Fruit fly (Drosophila melanogaster) whole organism, embryonic: ENCODE data around the gene stck.

Source experiments
- B-H1 ChIP-seq: fragments of 200-800 bp; sonication (Bioruptor generic); IDR thresholded peaks from 3 replicates; pipeline ENCODE4 v1.3.6; 2022; ENCODE audit warnings: missing biosample characterization, missing genetic modification characterization
- CG10431 ChIP-seq: fragments of 200-800 bp; sonication (Bioruptor generic); optimal IDR thresholded peaks from 3 replicates; lab custom pipeline; 2018; ENCODE audit warnings: missing biosample characterization, mild to moderate bottlenecking, missing genetic modification characterization
- CG10543 ChIP-seq: fragments of 200-800 bp; sonication (Bioruptor generic); optimal IDR thresholded peaks from 3 replicates; lab custom pipeline; 2017; ENCODE audit warnings: missing biosample characterization, mild to moderate bottlenecking, missing genetic modification characterization, moderate library complexity
- CG10565 ChIP-seq: fragments of 200-800 bp; sonication (Bioruptor generic); optimal IDR thresholded peaks from 3 replicates; lab custom pipeline; 2016; ENCODE audit warnings: missing biosample characterization, mild to moderate bottlenecking, missing genetic modification characterization
- CG11247 ChIP-seq: fragments of 200-800 bp; sonication (Bioruptor generic); IDR thresholded peaks from 2 replicates; pipeline ENCODE4 v1.3.6; 2022; ENCODE audit warnings: missing biosample characterization, missing genetic modification characterization
- CG12155 ChIP-seq: fragments of 200-800 bp; sonication (Bioruptor generic); optimal IDR thresholded peaks from 3 replicates; lab custom pipeline; 2016; ENCODE audit warnings: missing biosample characterization, missing genetic modification characterization
- CG12942 ChIP-seq: fragments of 200-800 bp; sonication (Bioruptor generic); optimal IDR thresholded peaks from 3 replicates; lab custom pipeline; 2016; ENCODE audit warnings: missing biosample characterization, missing genetic modification characterization
- CG14441 ChIP-seq: fragments of 200-800 bp; sonication (Bioruptor generic); IDR thresholded peaks from 2 replicates; pipeline ENCODE4 v1.3.6; 2022; ENCODE audit warnings: missing biosample characterization, missing genetic modification characterization
- CG2116 ChIP-seq: fragments of 200-800 bp; sonication (Bioruptor generic); optimal IDR thresholded peaks from 3 replicates; lab custom pipeline; 2018; ENCODE audit warnings: missing biosample characterization, mild to moderate bottlenecking, missing genetic modification characterization
- CG2889 ChIP-seq: fragments of 200-800 bp; sonication (Bioruptor generic); IDR thresholded peaks from 3 replicates; pipeline ENCODE4 v1.3.6; 2022; ENCODE audit warnings: missing biosample characterization, missing genetic modification characterization
- CG3163 ChIP-seq: fragments of 200-800 bp; sonication (Bioruptor generic); optimal IDR thresholded peaks from 3 replicates; lab custom pipeline; 2016; ENCODE audit warnings: missing biosample characterization, missing genetic modification characterization
- CG34224 ChIP-seq: fragments of 200-800 bp; sonication (Bioruptor generic); IDR thresholded peaks from 3 replicates; pipeline ENCODE4 v1.3.6; 2022; ENCODE audit warnings: missing biosample characterization, missing genetic modification characterization; ENCODE audit not compliant: partially characterized antibody
- CG3995 ChIP-seq: fragments of 200-800 bp; sonication (Bioruptor generic); optimal IDR thresholded peaks from 3 replicates; lab custom pipeline; 2016; ENCODE audit warnings: missing biosample characterization, missing genetic modification characterization
- CG4820 ChIP-seq: fragments of 200-800 bp; sonication (Bioruptor generic); optimal IDR thresholded peaks from 3 replicates; lab custom pipeline; 2016; ENCODE audit warnings: missing biosample characterization, missing genetic modification characterization
- CG5953 ChIP-seq: fragments of 200-800 bp; sonication (Bioruptor generic); IDR thresholded peaks from 2 replicates; pipeline ENCODE4 v1.3.6; 2022; ENCODE audit warnings: missing biosample characterization, missing genetic modification characterization
- CG6254 ChIP-seq: fragments of 200-800 bp; sonication (Bioruptor generic); optimal IDR thresholded peaks from 3 replicates; lab custom pipeline; 2017; ENCODE audit warnings: mild to moderate bottlenecking, missing biosample characterization, missing genetic modification reagents, missing genetic modification characterization
- CG6791 ChIP-seq: fragments of 200-800 bp; sonication (Bioruptor generic); IDR thresholded peaks from 3 replicates; pipeline ENCODE4 v1.3.6; 2022; ENCODE audit warnings: missing biosample characterization, missing genetic modification characterization; ENCODE audit not compliant: partially characterized antibody
- CG6854 ChIP-seq: fragments of 200-800 bp; sonication (Bioruptor generic); optimal IDR thresholded peaks from 3 replicates; lab custom pipeline; 2017; ENCODE audit warnings: missing biosample characterization, mild to moderate bottlenecking, missing genetic modification characterization
- CG7928 ChIP-seq: fragments of 200-800 bp; sonication (Bioruptor generic); optimal IDR thresholded peaks from 2 replicates; lab custom pipeline; 2017; ENCODE audit warnings: missing biosample characterization, mild to moderate bottlenecking, missing genetic modification characterization
- CG8924 ChIP-seq: fragments of 200-800 bp; optimal IDR thresholded peaks from 3 replicates; lab custom pipeline; 2019; ENCODE audit warnings: missing biosample characterization, mild to moderate bottlenecking, missing genetic modification characterization, moderate library complexity
- CG9215 ChIP-seq: fragments of 200-800 bp; sonication (Bioruptor generic); IDR thresholded peaks from 2 replicates; pipeline ENCODE4 v1.3.6; 2022; ENCODE audit warnings: missing biosample characterization, missing genetic modification characterization
- CG9609 ChIP-seq: fragments of 200-800 bp; sonication (Bioruptor generic); optimal IDR thresholded peaks from 3 replicates; lab custom pipeline; 2016; ENCODE audit warnings: missing biosample characterization, missing genetic modification characterization
- CoRest ChIP-seq: fragments of 200-800 bp; sonication (Bioruptor generic); optimal IDR thresholded peaks from 3 replicates; lab custom pipeline; 2018; ENCODE audit warnings: missing biosample characterization, mild to moderate bottlenecking, missing genetic modification characterization, moderate library complexity
- Dref ChIP-seq: fragments of 200-800 bp; sonication (Bioruptor generic); IDR thresholded peaks from 2 replicates; pipeline ENCODE4 v1.3.6; 2022; ENCODE audit warnings: missing biosample characterization, missing genetic modification characterization
- Hey ChIP-seq: fragments of 200-800 bp; sonication (Bioruptor generic); optimal IDR thresholded peaks from 3 replicates; lab custom pipeline; 2018; ENCODE audit warnings: missing biosample characterization, mild to moderate bottlenecking, missing genetic modification characterization
- Hr51 ChIP-seq, 2 experiments: fragments of 200-800 bp; sonication (Bioruptor generic); optimal IDR thresholded peaks; 2 replicates in 1 of 2; 3 replicates in 1 of 2; lab custom pipeline; 2016 to 2018; ENCODE audit warnings: missing biosample characterization in 2 of 2, missing genetic modification characterization in 2 of 2, mild to moderate bottlenecking in 1 of 2, moderate library complexity in 1 of 2
- Hsf ChIP-seq: fragments of 200-800 bp; sonication (Bioruptor generic); optimal IDR thresholded peaks from 3 replicates; lab custom pipeline; 2016; ENCODE audit warnings: missing biosample characterization, missing genetic modification characterization
- Nf-YB ChIP-seq: fragments of 200-800 bp; sonication (Bioruptor generic); optimal IDR thresholded peaks from 3 replicates; lab custom pipeline; 2019; ENCODE audit warnings: missing biosample characterization, mild to moderate bottlenecking, missing genetic modification characterization, moderate library complexity
- Oli ChIP-seq: fragments of 200-800 bp; sonication (Bioruptor generic); optimal IDR thresholded peaks from 2 replicates; lab custom pipeline; 2018; ENCODE audit warnings: missing biosample characterization, mild to moderate bottlenecking, missing genetic modification characterization, moderate library complexity
- Ptx1 ChIP-seq: fragments of 200-800 bp; sonication (Bioruptor generic); IDR thresholded peaks from 2 replicates; pipeline ENCODE4 v1.3.6; 2022; ENCODE audit warnings: missing biosample characterization, missing genetic modification characterization
- Vsx1 ChIP-seq: fragments of 200-800 bp; sonication (Bioruptor generic); optimal IDR thresholded peaks from 2 replicates; lab custom pipeline; 2017; ENCODE audit warnings: missing biosample characterization, mild to moderate bottlenecking, missing genetic modification characterization, missing genetic modification reagents
- Xbp1 ChIP-seq: fragments of 200-800 bp; sonication (Bioruptor generic); optimal IDR thresholded peaks from 3 replicates; lab custom pipeline; 2016; ENCODE audit warnings: missing biosample characterization, mild to moderate bottlenecking, missing genetic modification characterization
- bsh ChIP-seq, 2 experiments: fragments of 200-800 bp; sonication (Bioruptor generic); optimal IDR thresholded peaks; 2 replicates each; lab custom pipeline; 2017 to 2018; ENCODE audit warnings: mild to moderate bottlenecking in 2 of 2, missing biosample characterization in 2 of 2, missing genetic modification characterization in 2 of 2, moderate library complexity in 1 of 2
- ci ChIP-seq: fragments of 200-800 bp; sonication (Bioruptor generic); IDR thresholded peaks from 3 replicates; pipeline ENCODE4 v1.3.6; 2022; ENCODE audit warnings: missing biosample characterization, missing genetic modification characterization
- crol ChIP-seq: fragments of 200-800 bp; sonication (Bioruptor generic); IDR thresholded peaks from 2 replicates; pipeline ENCODE4 v1.3.6; 2022; ENCODE audit warnings: missing biosample characterization, missing genetic modification characterization
- dan ChIP-seq: fragments of 200-800 bp; sonication (Bioruptor generic); IDR thresholded peaks from 2 replicates; pipeline ENCODE4 v1.3.6; 2022; ENCODE audit warnings: missing biosample characterization, missing genetic modification characterization
- dmrt99B ChIP-seq: fragments of 200-800 bp; sonication (Bioruptor generic); optimal IDR thresholded peaks from 2 replicates; lab custom pipeline; 2018; ENCODE audit warnings: missing biosample characterization, mild to moderate bottlenecking, missing genetic modification characterization, moderate library complexity
- esg ChIP-seq: fragments of 200-800 bp; sonication (Bioruptor generic); conservative IDR thresholded peaks from 2 replicates; pipeline ENCODE4 v1.3.6; 2022; ENCODE audit warnings: missing biosample characterization, missing genetic modification characterization
- eve ChIP-seq, 2 experiments: fragments of >200 bp; optimal IDR thresholded peaks; 2 replicates each; lab custom pipeline; 2017; ENCODE audit warnings: missing biosample characterization in 2 of 2, missing genetic modification characterization in 2 of 2
- jing ChIP-seq: fragments of 200-800 bp; sonication (Bioruptor generic); optimal IDR thresholded peaks from 2 replicates; lab custom pipeline; 2018; ENCODE audit warnings: missing biosample characterization, mild to moderate bottlenecking, missing genetic modification characterization
- lmd ChIP-seq: fragments of 200-800 bp; sonication (Bioruptor generic); IDR thresholded peaks from 2 replicates; pipeline ENCODE4 v1.3.6; 2022; ENCODE audit warnings: missing biosample characterization, missing genetic modification characterization
- mirr ChIP-seq: fragments of 200-800 bp; sonication (Bioruptor generic); optimal IDR thresholded peaks from 3 replicates; lab custom pipeline; 2018; ENCODE audit warnings: missing biosample characterization, mild to moderate bottlenecking, missing genetic modification characterization
- nmo ChIP-seq: fragments of 200-800 bp; sonication (Bioruptor generic); optimal IDR thresholded peaks from 2 replicates; lab custom pipeline; 2018; ENCODE audit warnings: missing biosample characterization, mild to moderate bottlenecking, missing genetic modification characterization, moderate library complexity
- nom ChIP-seq: fragments of 200-800 bp; sonication (Bioruptor generic); optimal IDR thresholded peaks from 2 replicates; lab custom pipeline; 2017; ENCODE audit warnings: missing biosample characterization, missing genetic modification characterization, mild to moderate bottlenecking, moderate library complexity, missing genetic modification reagents
- oc ChIP-seq: fragments of 200-800 bp; sonication (Bioruptor generic); optimal IDR thresholded peaks from 2 replicates; lab custom pipeline; 2018; ENCODE audit warnings: missing biosample characterization, mild to moderate bottlenecking, missing genetic modification characterization, moderate library complexity
- otp ChIP-seq: fragments of 200-800 bp; sonication (Bioruptor generic); IDR thresholded peaks from 3 replicates; pipeline ENCODE4, ENCODE4 v1.3.6; 2022; ENCODE audit warnings: missing biosample characterization, missing genetic modification characterization
- pan ChIP-seq, 4 experiments: fragments of >200 bp in 3 of 4; fragments of 200-800 bp in 1 of 4; sonication (Bioruptor generic) in 1 of 4; optimal IDR thresholded peaks in 3 of 4; IDR thresholded peaks in 1 of 4; 2 replicates each; pipeline versions ENCODE4 v1.3.6 to Lab custom; 2017 to 2022; ENCODE audit warnings: missing biosample characterization in 2 of 4, missing genetic modification characterization in 2 of 4, mixed read lengths in 1 of 4
- peb ChIP-seq: fragments of 200-800 bp; sonication (Bioruptor generic); IDR thresholded peaks from 2 replicates; pipeline ENCODE4 v1.3.6; 2022; ENCODE audit warnings: missing biosample characterization, missing genetic modification characterization
- slp2 ChIP-seq: fragments of 200-800 bp; sonication (Bioruptor generic); optimal IDR thresholded peaks from 2 replicates; lab custom pipeline; 2016; ENCODE audit warnings: missing biosample characterization, missing genetic modification characterization
- usp ChIP-seq: fragments of >200 bp; optimal IDR thresholded peaks from 2 replicates; lab custom pipeline; 2017; ENCODE audit warnings: missing biosample characterization, missing genetic modification characterization

stck gene

DNA sequence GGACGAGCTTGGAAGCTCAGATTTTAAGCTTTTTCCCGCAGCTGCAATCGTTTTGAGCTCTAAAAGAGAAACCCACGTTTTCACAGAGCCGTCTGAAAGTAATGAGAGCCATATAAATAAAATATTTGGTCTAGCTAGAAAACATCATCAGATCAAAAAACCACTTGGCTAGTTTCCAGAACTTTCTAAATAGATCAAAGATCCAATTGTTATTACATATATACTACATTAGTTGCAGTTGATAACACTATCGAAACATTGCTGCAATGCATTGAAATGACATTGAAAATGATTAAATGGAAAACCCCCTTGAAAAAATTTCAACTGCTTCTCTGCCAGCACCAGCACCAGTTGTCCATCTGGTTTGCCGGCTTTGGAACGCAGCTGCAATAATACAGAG is 1.8 kb upstream of the stck start (continued):
- TF ChIP-seq jing (GFP tag; lab: Kevin White, UChicago) (peak; percentile 36), Xbp1 (GFP tag; lab: Kevin White, UChicago) (peak; percentile 4), CG6254 (GFP tag; lab: Kevin White, UChicago) (no peak), CG9609 (no peak), mirr (GFP tag; lab: Kevin White, UChicago) (no peak), lmd (GFP tag; lab: Robert Waterston, UW) (peak; percentile 36; the same call in 1 of the 2 replicates), usp (no peak), nom (GFP tag; lab: Kevin White, UChicago) (peak; percentile 51), CG6791 (GFP tag; lab: Robert Waterston, UW) (no peak), slp2 (GFP tag; lab: Kevin White, UChicago) (no peak), bsh (GFP tag; optimal IDR thresholded peaks at IDR 0.05; lab: Kevin White, UChicago) (peak in 1 of 2 experiments; percentile 10), Hsf (GFP tag; lab: Kevin White, UChicago) (no peak), Oli (peak; percentile 47), nmo (peak; percentile 13), Dref (no peak), ci (GFP tag; lab: Robert Waterston, UW) (peak; percentile 26; the same call in 1 of the 3 replicates), Ptx1 (peak; percentile 64), CG14441 (peak; percentile 61)
- TF ChIP-seq, all 482 proteins: peak for 53

DNA sequence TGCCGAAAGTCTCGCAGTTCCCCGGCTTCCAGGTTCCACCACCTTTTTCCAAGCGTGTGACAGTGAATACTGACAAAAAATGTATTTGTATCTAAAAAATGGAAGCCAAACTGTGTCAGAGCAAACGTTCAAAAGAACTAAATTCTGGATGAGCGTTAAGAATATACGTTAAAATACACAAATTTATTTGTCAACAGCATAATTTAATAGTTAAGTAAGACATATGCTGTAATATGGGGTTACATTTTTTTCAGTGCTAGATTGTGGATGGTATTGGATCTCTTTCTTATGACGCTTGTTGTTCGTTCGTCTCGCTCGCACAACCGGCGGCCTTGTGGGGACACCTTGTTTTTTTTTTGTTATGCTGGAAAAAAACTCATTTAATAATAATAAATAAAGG is 1.2 kb upstream of the stck start:
- TF ChIP-seq CG10431 (GFP tag; lab: Kevin White, UChicago), result no peak
- peak; percentile 84 for TF ChIP-seq CG3163 (GFP tag; lab: Kevin White, UChicago)
- peak; percentile 58 for TF ChIP-seq crol (GFP tag; lab: Robert Waterston, UW)
- TF ChIP-seq CG6854 (GFP tag; lab: Kevin White, UChicago), result peak; percentile 93
- TF ChIP-seq B-H1 (GFP tag; lab: Robert Waterston, UW), result peak; percentile 92
- peak; percentile 91 for TF ChIP-seq Vsx1 (GFP tag; lab: Kevin White, UChicago)
- TF ChIP-seq peb (GFP tag; lab: Robert Waterston, UW), result peak; percentile 84
- TF ChIP-seq CG2889 (GFP tag; lab: Robert Waterston, UW), result peak; percentile 91
- TF ChIP-seq CoRest (tag; lab: Kevin White, UChicago), result peak; percentile 92
- TF ChIP-seq Hey (tag; lab: Kevin White, UChicago), result peak; percentile 83
- TF ChIP-seq CG4820 (GFP tag; lab: Kevin White, UChicago), result peak; percentile 87
- TF ChIP-seq esg, result peak; percentile 92
- TF ChIP-seq oc (tag; lab: Kevin White, UChicago), result peak; percentile 93
- TF ChIP-seq pan (optimal IDR thresholded peaks at IDR 0.05; lab: Kevin White, UChicago), result no peak
- peak in 1 of 2 experiments; percentile 95 for TF ChIP-seq pan (GFP tag; optimal IDR thresholded peaks at IDR 0.05 in 1 of 2, IDR thresholded peaks at IDR 0.05 in 1 of 2)
- peak; percentile 96 for TF ChIP-seq CG10543 (GFP tag; lab: Kevin White, UChicago)
- TF ChIP-seq CG12942 (GFP tag; lab: Kevin White, UChicago), result peak; percentile 91
- peak; percentile 78 for TF ChIP-seq Nf-YB (GFP tag; lab: Kevin White, UChicago)
- TF ChIP-seq CG2116 (GFP tag; lab: Kevin White, UChicago), result peak; percentile 53
- peak; percentile 91 for TF ChIP-seq CG8924
- peak; percentile 37; the same call in 1 of the 2 replicates for TF ChIP-seq dan
- peak; percentile 95 for TF ChIP-seq CG12155 (GFP tag; lab: Kevin White, UChicago)
- peak; percentile 94 for TF ChIP-seq CG9215 (GFP tag; lab: Robert Waterston, UW)
- TF ChIP-seq otp (GFP tag; lab: Robert Waterston, UW), result peak; percentile 83; the same call in 2 of the 3 replicates
- peak; percentile 56 for TF ChIP-seq CG3995
- TF ChIP-seq Oli, result peak; percentile 93
- TF ChIP-seq dmrt99B (tag; lab: Kevin White, UChicago), result peak; percentile 94
- peak; percentile 94 to 97 for TF ChIP-seq Hr51 (GFP tag; optimal IDR thresholded peaks at IDR 0.05; lab: Kevin White, UChicago)
- TF ChIP-seq CG10565 (GFP tag; lab: Kevin White, UChicago), result peak; percentile 73
- TF ChIP-seq CG5953 (GFP tag; lab: Robert Waterston, UW), result peak; percentile 90
- no peak for TF ChIP-seq CG34224 (GFP tag; lab: Robert Waterston, UW)
- peak; percentile 94 for TF ChIP-seq CG11247
- TF ChIP-seq CG7928 (GFP tag; lab: Kevin White, UChicago), result peak; percentile 79
- no peak for TF ChIP-seq eve (GFP tag; optimal IDR thresholded peaks at IDR 0.05; lab: Kevin White, UChicago)
